Fruit fly (Drosophila melanogaster) whole organism, embryonic: ENCODE results near the gene CG12814.

ENCODE experiments used
- Asciz ChIP-seq: fragments of 200-800 bp; sonication (Bioruptor generic); optimal IDR thresholded peaks from 2 replicates; lab custom pipeline; 2017; ENCODE audit warnings: missing biosample characterization, mild to moderate bottlenecking, missing genetic modification characterization, missing genetic modification reagents
- Atf6 ChIP-seq: fragments of 200-800 bp; sonication (Bioruptor generic); IDR thresholded peaks from 2 replicates; pipeline ENCODE4 v1.3.6; 2022; ENCODE audit warnings: missing biosample characterization, missing genetic modification characterization
- B-H1 ChIP-seq: fragments of 200-800 bp; sonication (Bioruptor generic); IDR thresholded peaks from 3 replicates; pipeline ENCODE4 v1.3.6; 2022; ENCODE audit warnings: missing biosample characterization, missing genetic modification characterization
- BEAF-32 ChIP-seq: fragments of 200-800 bp; sonication (Bioruptor generic); optimal IDR thresholded peaks from 3 replicates; lab custom pipeline; 2017; ENCODE audit warnings: missing biosample characterization, missing genetic modification characterization, mild to moderate bottlenecking, moderate library complexity, missing genetic modification reagents
- C15 ChIP-seq: fragments of 200-800 bp; sonication (Bioruptor generic); IDR thresholded peaks from 3 replicates; pipeline ENCODE4 v1.3.6; 2022; ENCODE audit warnings: missing biosample characterization, missing genetic modification characterization
- CG10979 ChIP-seq: fragments of 200-800 bp; sonication (Bioruptor generic); optimal IDR thresholded peaks from 2 replicates; lab custom pipeline; 2018; ENCODE audit warnings: missing biosample characterization, mild to moderate bottlenecking, missing genetic modification characterization, moderate library complexity
- CG12299 ChIP-seq: fragments of 200-800 bp; sonication (Bioruptor generic); optimal IDR thresholded peaks from 2 replicates; lab custom pipeline; 2018; ENCODE audit warnings: missing biosample characterization, mild to moderate bottlenecking, missing genetic modification characterization
- CG12942 ChIP-seq: fragments of 200-800 bp; sonication (Bioruptor generic); optimal IDR thresholded peaks from 3 replicates; lab custom pipeline; 2016; ENCODE audit warnings: missing biosample characterization, missing genetic modification characterization
- CG13296 ChIP-seq: fragments of 200-800 bp; sonication (Bioruptor generic); optimal IDR thresholded peaks from 3 replicates; lab custom pipeline; 2018; ENCODE audit warnings: missing biosample characterization, mild to moderate bottlenecking, missing genetic modification characterization
- CG13424 ChIP-seq: fragments of 200-800 bp; sonication (Bioruptor generic); optimal IDR thresholded peaks from 2 replicates; lab custom pipeline; 2019; ENCODE audit warnings: missing biosample characterization, mild to moderate bottlenecking, missing genetic modification characterization, moderate library complexity
- CG13775 ChIP-seq: fragments of 200-800 bp; sonication (Bioruptor generic); optimal IDR thresholded peaks from 3 replicates; lab custom pipeline; 2017; ENCODE audit warnings: missing biosample characterization, mild to moderate bottlenecking, missing genetic modification characterization
- CG15073 ChIP-seq: fragments of 200-800 bp; sonication (Bioruptor generic); optimal IDR thresholded peaks from 2 replicates; lab custom pipeline; 2016; ENCODE audit warnings: missing biosample characterization, missing genetic modification characterization
- CG1792 ChIP-seq: fragments of 200-800 bp; sonication (Bioruptor generic); optimal IDR thresholded peaks from 2 replicates; lab custom pipeline; 2016; ENCODE audit warnings: missing biosample characterization, missing genetic modification characterization
- CG18476 ChIP-seq: fragments of 200-800 bp; sonication (Bioruptor generic); optimal IDR thresholded peaks from 2 replicates; lab custom pipeline; 2016; ENCODE audit warnings: missing biosample characterization, mild to moderate bottlenecking, missing genetic modification characterization
- CG2116 ChIP-seq: fragments of 200-800 bp; sonication (Bioruptor generic); optimal IDR thresholded peaks from 3 replicates; lab custom pipeline; 2018; ENCODE audit warnings: missing biosample characterization, mild to moderate bottlenecking, missing genetic modification characterization
- CG43689 ChIP-seq: fragments of 200-800 bp; sonication (Bioruptor generic); IDR thresholded peaks from 2 replicates; pipeline ENCODE4 v1.3.6; 2022; ENCODE audit warnings: missing biosample characterization, missing genetic modification characterization
- CG4730 ChIP-seq: fragments of 200-800 bp; sonication (Bioruptor generic); IDR thresholded peaks from 2 replicates; pipeline ENCODE4 v1.3.6; 2022; ENCODE audit warnings: missing biosample characterization, missing genetic modification characterization
- CG6813 ChIP-seq: fragments of 200-800 bp; sonication (Bioruptor generic); optimal IDR thresholded peaks from 2 replicates; lab custom pipeline; 2017; ENCODE audit warnings: missing biosample characterization, missing genetic modification characterization, mild to moderate bottlenecking, moderate library complexity, missing genetic modification reagents
- CG7963 ChIP-seq: fragments of 200-800 bp; sonication (Bioruptor generic); IDR thresholded peaks from 3 replicates; pipeline ENCODE4 v1.3.6; 2022; ENCODE audit warnings: missing biosample characterization, missing genetic modification characterization; ENCODE audit not compliant: partially characterized antibody
- CG8089 ChIP-seq: fragments of 200-800 bp; sonication (Bioruptor generic); optimal IDR thresholded peaks from 3 replicates; lab custom pipeline; 2016; ENCODE audit warnings: missing biosample characterization, missing genetic modification characterization
- CG9727 ChIP-seq: fragments of 200-800 bp; sonication (Bioruptor generic); optimal IDR thresholded peaks from 3 replicates; lab custom pipeline; 2017; ENCODE audit warnings: missing biosample characterization, mild to moderate bottlenecking, missing genetic modification characterization
- Chrac-16 ChIP-seq: fragments of 200-800 bp; sonication (Bioruptor generic); optimal IDR thresholded peaks from 3 replicates; lab custom pipeline; 2016; ENCODE audit warnings: missing biosample characterization, missing genetic modification characterization
- D ChIP-seq, 2 experiments: fragments of 200-800 bp in 1 of 2; fragments of >200 bp in 1 of 2; sonication (Bioruptor generic) in 1 of 2; optimal IDR thresholded peaks; 2 replicates in 1 of 2; 3 replicates in 1 of 2; lab custom pipeline; 2017; ENCODE audit warnings: mild to moderate bottlenecking in 1 of 2, missing biosample characterization in 1 of 2, missing genetic modification characterization in 1 of 2, missing genetic modification reagents in 1 of 2
- Dek ChIP-seq: fragments of 200-800 bp; sonication (Bioruptor generic); optimal IDR thresholded peaks from 3 replicates; lab custom pipeline; 2019; ENCODE audit warnings: missing biosample characterization, mild to moderate bottlenecking, missing genetic modification characterization, moderate library complexity
- Doc3 ChIP-seq: fragments of 200-800 bp; sonication (Bioruptor generic); IDR thresholded peaks from 3 replicates; pipeline ENCODE4 v1.3.6; 2022; ENCODE audit warnings: missing biosample characterization, missing genetic modification characterization; ENCODE audit not compliant: partially characterized antibody
- E2f1 ChIP-seq: fragments of 200-800 bp; sonication (Bioruptor generic); IDR thresholded peaks from 2 replicates; pipeline ENCODE4 v1.3.6; 2022; ENCODE audit warnings: missing biosample characterization, missing genetic modification characterization
- MTF-1 ChIP-seq: fragments of 200-800 bp; sonication (Bioruptor generic); optimal IDR thresholded peaks from 2 replicates; lab custom pipeline; 2018; ENCODE audit warnings: missing biosample characterization, mild to moderate bottlenecking, missing genetic modification characterization, borderline replicate concordance
- Mrtf ChIP-seq: fragments of 200-800 bp; sonication (Bioruptor generic); IDR thresholded peaks from 3 replicates; pipeline ENCODE4 v1.3.6; 2022; ENCODE audit warnings: missing biosample characterization, missing genetic modification characterization
- Nf-YC ChIP-seq: fragments of 200-800 bp; optimal IDR thresholded peaks from 3 replicates; lab custom pipeline; 2019; ENCODE audit warnings: missing biosample characterization, mild to moderate bottlenecking, missing genetic modification characterization, moderate library complexity
- Poxn ChIP-seq: fragments of 200-800 bp; sonication (Bioruptor generic); IDR thresholded peaks from 2 replicates; pipeline ENCODE4 v1.3.6; 2022; ENCODE audit warnings: missing biosample characterization, missing genetic modification characterization
- ab ChIP-seq: fragments of 200-800 bp; sonication (Bioruptor generic); optimal IDR thresholded peaks from 2 replicates; lab custom pipeline; 2016; ENCODE audit warnings: missing biosample characterization, missing genetic modification characterization
- ara ChIP-seq: fragments of 200-800 bp; sonication (Bioruptor generic); IDR thresholded peaks from 2 replicates; pipeline ENCODE4 v1.3.6; 2022; ENCODE audit warnings: missing biosample characterization, missing genetic modification characterization
- cas ChIP-seq: fragments of 200-800 bp; sonication (Bioruptor generic); IDR thresholded peaks from 2 replicates; pipeline ENCODE4 v1.3.6; 2022; ENCODE audit warnings: missing biosample characterization, missing genetic modification characterization
- dimm ChIP-seq: fragments of 200-800 bp; sonication (Bioruptor generic); IDR thresholded peaks from 2 replicates; pipeline ENCODE4 v1.3.6; 2022; ENCODE audit warnings: missing biosample characterization, missing genetic modification characterization
- disco-r ChIP-seq: fragments of 200-800 bp; sonication (Bioruptor generic); optimal IDR thresholded peaks from 2 replicates; lab custom pipeline; 2016; ENCODE audit warnings: missing biosample characterization, missing genetic modification characterization
- fd64A ChIP-seq: fragments of 200-800 bp; sonication (Bioruptor generic); optimal IDR thresholded peaks from 3 replicates; lab custom pipeline; 2018; ENCODE audit warnings: missing biosample characterization, mild to moderate bottlenecking, missing genetic modification characterization
- gce ChIP-seq: fragments of 200-800 bp; sonication (Bioruptor generic); IDR thresholded peaks from 3 replicates; pipeline ENCODE4 v1.3.6; 2022; ENCODE audit warnings: missing biosample characterization, missing genetic modification characterization
- lbe ChIP-seq: fragments of 200-800 bp; sonication (Bioruptor generic); optimal IDR thresholded peaks from 2 replicates; lab custom pipeline; 2016; ENCODE audit warnings: missing biosample characterization, mild to moderate bottlenecking, missing genetic modification characterization
- nerfin-1 ChIP-seq: fragments of 200-800 bp; sonication (Bioruptor generic); optimal IDR thresholded peaks from 3 replicates; lab custom pipeline; 2019; ENCODE audit warnings: missing biosample characterization, mild to moderate bottlenecking, missing genetic modification characterization, moderate library complexity
- prd ChIP-seq, 3 experiments: fragments of >200 bp in 2 of 3; fragments of 200-800 bp in 1 of 3; sonication (Bioruptor generic) in 1 of 3; optimal IDR thresholded peaks in 2 of 3; IDR thresholded peaks in 1 of 3; 2 replicates in 2 of 3; 3 replicates in 1 of 3; pipeline versions ENCODE4 v1.3.6 to Lab custom; 2017 to 2022; ENCODE audit warnings: missing biosample characterization in 1 of 3, missing genetic modification characterization in 1 of 3
- rib ChIP-seq: fragments of 200-800 bp; sonication (Bioruptor generic); IDR thresholded peaks from 2 replicates; pipeline ENCODE4 v1.3.6; 2022; ENCODE audit warnings: missing biosample characterization, missing genetic modification characterization
- ro ChIP-seq: fragments of 200-800 bp; sonication (Bioruptor generic); IDR thresholded peaks from 2 replicates; pipeline ENCODE4 v1.3.6; 2022; ENCODE audit warnings: missing biosample characterization, missing genetic modification characterization
- sc ChIP-seq, 3 experiments: fragments of >200 bp in 2 of 3; fragments of 200-800 bp in 1 of 3; sonication (Bioruptor generic) in 1 of 3; optimal IDR thresholded peaks; 2 replicates in 2 of 3; 3 replicates in 1 of 3; lab custom pipeline; 2017; ENCODE audit warnings: mild to moderate bottlenecking in 1 of 3, missing biosample characterization in 1 of 3, missing genetic modification characterization in 1 of 3, missing genetic modification reagents in 1 of 3
- seq ChIP-seq: fragments of 200-800 bp; sonication (Bioruptor generic); IDR thresholded peaks from 2 replicates; pipeline ENCODE4 v1.3.6; 2022; ENCODE audit warnings: missing biosample characterization, missing genetic modification characterization
- tap ChIP-seq: fragments of 200-800 bp; optimal IDR thresholded peaks from 3 replicates; lab custom pipeline; 2019; ENCODE audit warnings: missing biosample characterization, mild to moderate bottlenecking, missing genetic modification characterization, moderate library complexity
- tup ChIP-seq: fragments of 200-800 bp; sonication (Bioruptor generic); optimal IDR thresholded peaks from 2 replicates; lab custom pipeline; 2016; ENCODE audit warnings: missing biosample characterization, mild to moderate bottlenecking, missing genetic modification characterization, moderate library complexity
- yki ChIP-seq: fragments of >200 bp; optimal IDR thresholded peaks from 3 replicates; lab custom pipeline; 2018
- zen2 ChIP-seq: fragments of 200-800 bp; sonication (Bioruptor generic); IDR thresholded peaks from 3 replicates; pipeline ENCODE4 v1.3.6; 2022; ENCODE audit warnings: missing biosample characterization, missing genetic modification characterization; ENCODE audit not compliant: partially characterized antibody
- zfh2 ChIP-seq: fragments of 200-800 bp; sonication (Bioruptor generic); optimal IDR thresholded peaks from 2 replicates; lab custom pipeline; 2016; ENCODE audit warnings: missing biosample characterization, missing genetic modification characterization

Gene CG12814

dm6 chr3R:10213430-10213829 lies 24.0 kb upstream of the CG12814 start (continued):
- TF ChIP-seq disco-r (GFP tag; lab: Kevin White, UChicago) (no peak), CG13296 (GFP tag; lab: Kevin White, UChicago) (peak; percentile 38), Atf6 (no peak; the same call in 1 of the 2 replicates), CG2116 (GFP tag; lab: Kevin White, UChicago) (no peak), lbe (GFP tag; lab: Kevin White, UChicago) (no peak), cas (GFP tag; lab: Robert Waterston, UW) (no peak), zen2 (GFP tag; lab: Robert Waterston, UW) (no peak), CG43689 (GFP tag; lab: Robert Waterston, UW) (peak; percentile 57; the same call in 1 of the 2 replicates), prd (optimal IDR thresholded peaks at IDR 0.05; lab: Kevin White, UChicago) (no peak), prd (GFP tag; IDR thresholded peaks at IDR 0.05; lab: Robert Waterston, UW) (peak; percentile 84), CG12299 (tag; lab: Kevin White, UChicago) (peak; percentile 27), CG13775 (GFP tag; lab: Kevin White, UChicago) (peak; percentile 35), Asciz (GFP tag; lab: Kevin White, UChicago) (peak; percentile 66), B-H1 (GFP tag; lab: Robert Waterston, UW) (peak; percentile 56), CG1792 (GFP tag; lab: Kevin White, UChicago) (no peak), gce (GFP tag; lab: Robert Waterston, UW) (peak; percentile 67; the same call in 1 of the 3 replicates), ara (GFP tag; lab: Robert Waterston, UW) (peak; percentile 77), tap (tag; lab: Kevin White, UChicago) (peak; percentile 80), D (optimal IDR thresholded peaks at IDR 0.05; lab: Kevin White, UChicago) (no peak), D (GFP tag; optimal IDR thresholded peaks at IDR 0.05; lab: Kevin White, UChicago) (peak; percentile 63), BEAF-32 (GFP tag; lab: Kevin White, UChicago) (no peak), CG18476 (GFP tag; lab: Kevin White, UChicago) (peak; percentile 13), nerfin-1 (tag; lab: Kevin White, UChicago) (no peak), Mrtf (GFP tag; lab: Robert Waterston, UW) (peak; percentile 68; the same call in 2 of the 3 replicates), yki (lab: Kevin White, UChicago) (no peak), Poxn (no peak), ro (GFP tag; lab: Robert Waterston, UW) (no peak), rib (GFP tag; lab: Robert Waterston, UW) (no peak), CG6813 (GFP tag; lab: Kevin White, UChicago) (no peak), MTF-1 (peak; percentile 16), C15 (GFP tag; lab: Robert Waterston, UW) (no peak), zfh2 (GFP tag; lab: Kevin White, UChicago) (no peak), ab (no peak), tup (GFP tag; lab: Kevin White, UChicago) (no peak), Doc3 (no peak), Chrac-16 (peak; percentile 35), CG12942 (peak; percentile 42), seq (GFP tag; lab: Robert Waterston, UW) (no peak; the same call in 1 of the 2 replicates), CG13424 (tag; lab: Kevin White, UChicago) (peak; percentile 73), CG15073 (no peak), CG8089 (GFP tag; lab: Kevin White, UChicago) (no peak), Nf-YC (tag; lab: Kevin White, UChicago) (no peak), E2f1 (GFP tag; lab: Robert Waterston, UW) (peak; percentile 55; the same call in 1 of the 2 replicates), dimm (GFP tag; lab: Robert Waterston, UW) (peak; percentile 60; the same call in 1 of the 2 replicates), CG10979 (tag; lab: Kevin White, UChicago) (peak; percentile 78), Dek (tag; lab: Kevin White, UChicago) (peak; percentile 43), fd64A (peak; percentile 16), sc (optimal IDR thresholded peaks at IDR 0.05; lab: Kevin White, UChicago) (no peak), sc (GFP tag; optimal IDR thresholded peaks at IDR 0.05; lab: Kevin White, UChicago) (peak; percentile 59), CG9727 (peak; percentile 42), CG7963 (GFP tag; lab: Robert Waterston, UW) (no peak), CG4730 (GFP tag; lab: Robert Waterston, UW) (peak; percentile 69)
